Fruit fly (Drosophila melanogaster): ENCODE results near the gene Nuak.
A peak's percentile ranks its signal among the peaks of the same experiment; 100 is the strongest.
"Not testable (repeated sequence)": the region's sequence is repeated elsewhere in the genome, so short reads cannot be mapped to it uniquely, and the experiment has no call there.

The Nuak gene

DNA sequence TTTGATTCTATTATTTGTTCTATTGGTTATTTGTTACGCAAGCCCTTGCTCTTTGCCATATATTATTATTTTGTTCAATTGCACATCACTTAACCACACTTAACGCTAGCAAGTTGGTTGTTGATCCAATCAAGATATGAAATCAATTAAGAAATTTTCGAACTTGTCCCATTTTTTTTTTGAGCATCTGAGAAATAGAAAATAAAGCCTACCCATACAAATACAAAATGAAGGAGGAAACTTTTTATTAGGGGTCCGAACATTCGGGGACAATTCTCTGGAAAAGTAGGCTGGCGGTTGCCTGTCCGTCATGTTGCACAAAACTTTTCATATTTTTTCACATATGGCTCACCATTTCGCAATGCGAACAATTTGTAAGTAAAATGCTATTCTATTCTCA is 76.5 kb downstream of the Nuak start, which contains the start of gene CG18545:
Gene CG18545 (plus strand): TSS at position 301 of the 400 bp plus-strand sequence.
- not testable (repeated sequence) for TF ChIP-seq CG17801 (GFP tag; optimal IDR thresholded peaks at IDR 0.05; ENCODE audit: partially characterized antibody)

dm6 chr3R:10348461-10348860 is 84.4 kb downstream of the Nuak start, which contains the start of gene CG31406:
CG31406 (plus strand) TSS chr3R:10348761.
- TF ChIP-seq CG17801 (GFP tag; optimal IDR thresholded peaks at IDR 0.05; ENCODE audit: partially characterized antibody), result not testable (repeated sequence)

- TF ChIP-seq CG17801 (GFP tag; optimal IDR thresholded peaks at IDR 0.05; ENCODE audit: partially characterized antibody), result no peak
Measured at dm6 chr3R:10349987-10350386, 85.9 kb downstream of the Nuak start, which contains the start of gene jumu. jumu (plus strand) TSS chr3R:10350182.

dm6 chr3R:10350741-10351629 is 86.9 kb downstream of the Nuak start:
- peak; percentile 85 for TF ChIP-seq CG17801 (GFP tag; optimal IDR thresholded peaks at IDR 0.05; ENCODE audit: partially characterized antibody)

- peak; percentile 96 for TF ChIP-seq CG17801 (GFP tag; optimal IDR thresholded peaks at IDR 0.05; ENCODE audit: partially characterized antibody)
Measured at dm6 chr3R:10351960-10352458, 87.9 kb downstream of the Nuak start.

dm6 chr3R:10352844-10353243 is 88.7 kb downstream of the Nuak start:
- TF ChIP-seq CG17801 (GFP tag; optimal IDR thresholded peaks at IDR 0.05; ENCODE audit: partially characterized antibody), result no peak

DNA sequence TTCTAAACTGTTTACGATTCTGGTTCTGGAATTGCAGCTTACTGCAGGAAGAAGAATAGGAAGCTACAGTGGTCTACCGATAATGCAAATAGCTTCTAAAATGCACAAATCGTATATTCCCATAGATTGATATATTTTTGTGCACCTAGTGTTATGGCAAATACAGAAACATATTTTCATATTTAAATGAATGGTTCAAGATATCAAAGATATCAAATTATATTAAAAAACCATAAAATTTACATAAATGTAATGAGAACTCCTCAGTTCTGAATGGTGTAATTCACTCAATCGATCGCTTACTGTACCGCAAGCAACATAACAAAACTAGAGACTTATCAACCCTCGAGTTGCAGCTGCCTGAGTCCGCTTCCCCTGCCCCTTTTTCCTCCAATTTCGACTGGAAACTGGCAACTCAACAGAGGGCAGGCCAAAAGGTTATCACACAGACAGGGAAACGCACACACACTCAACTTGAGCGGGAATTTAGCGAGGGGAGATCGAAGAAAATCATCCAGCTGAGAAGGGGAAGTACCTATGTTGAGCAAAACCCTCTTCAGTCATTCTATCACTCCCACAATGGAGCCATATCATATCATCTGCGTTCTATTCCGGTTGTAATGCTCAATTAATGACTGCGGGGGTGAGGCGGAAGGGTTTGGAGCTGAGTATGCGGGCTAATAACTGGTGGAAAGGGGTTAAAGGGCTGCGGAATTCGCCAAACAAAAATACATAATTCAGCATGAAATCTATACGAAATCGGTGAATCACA is 90.0 kb downstream of the Nuak start:
- TF ChIP-seq CG17801 (GFP tag; optimal IDR thresholded peaks at IDR 0.05; ENCODE audit: partially characterized antibody), result no peak

- no peak for TF ChIP-seq CG17801 (GFP tag; optimal IDR thresholded peaks at IDR 0.05; ENCODE audit: partially characterized antibody)
Measured at dm6 chr3R:10355840-10356562, 91.9 kb downstream of the Nuak start.

DNA sequence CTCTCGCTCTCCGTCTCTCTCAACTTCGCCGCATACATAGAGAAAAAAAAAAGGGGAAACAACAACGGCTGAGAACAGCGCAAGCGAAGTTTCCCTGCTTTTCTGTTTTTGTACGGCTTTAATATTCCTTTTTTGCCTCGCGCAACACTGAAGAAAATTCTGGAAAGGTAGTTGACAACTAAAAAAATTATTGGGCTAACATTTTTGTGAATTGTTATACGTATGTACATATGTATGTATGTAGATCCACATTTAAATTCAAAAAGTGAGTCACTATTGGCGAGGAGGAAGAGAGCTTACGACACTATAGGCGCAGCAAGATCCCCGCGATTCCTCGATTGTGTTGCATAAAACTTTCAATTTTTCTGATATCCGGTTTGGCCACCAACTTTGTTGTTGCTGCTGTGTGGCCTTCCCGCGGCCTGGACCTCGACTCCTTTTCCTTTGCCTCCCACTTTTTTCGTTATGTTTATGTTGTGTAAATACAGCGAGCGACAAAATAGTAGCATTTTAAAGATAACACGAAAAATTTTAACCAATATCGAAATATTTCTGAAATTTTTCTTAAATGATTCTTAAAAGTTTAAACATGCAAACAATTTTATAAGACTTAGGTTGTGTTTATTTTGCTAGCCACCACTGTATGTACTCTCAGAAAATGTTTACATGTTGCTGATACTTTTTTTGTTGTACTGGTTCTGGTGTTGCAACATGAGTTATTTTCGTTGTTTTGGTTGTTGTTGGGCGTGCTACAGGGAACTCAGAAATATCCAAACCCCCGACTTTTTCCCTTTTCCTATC is 92.7 kb downstream of the Nuak start:
- no peak for TF ChIP-seq CG17801 (GFP tag; optimal IDR thresholded peaks at IDR 0.05; ENCODE audit: partially characterized antibody)

dm6 chr3R:10357364-10357676 is 93.2 kb downstream of the Nuak start:
- TF ChIP-seq CG17801 (GFP tag; optimal IDR thresholded peaks at IDR 0.05; ENCODE audit: partially characterized antibody), result no peak
